Worm (Caenorhabditis elegans): ENCODE measurements around the gene sws-1.

The sws-1 gene

DNA sequence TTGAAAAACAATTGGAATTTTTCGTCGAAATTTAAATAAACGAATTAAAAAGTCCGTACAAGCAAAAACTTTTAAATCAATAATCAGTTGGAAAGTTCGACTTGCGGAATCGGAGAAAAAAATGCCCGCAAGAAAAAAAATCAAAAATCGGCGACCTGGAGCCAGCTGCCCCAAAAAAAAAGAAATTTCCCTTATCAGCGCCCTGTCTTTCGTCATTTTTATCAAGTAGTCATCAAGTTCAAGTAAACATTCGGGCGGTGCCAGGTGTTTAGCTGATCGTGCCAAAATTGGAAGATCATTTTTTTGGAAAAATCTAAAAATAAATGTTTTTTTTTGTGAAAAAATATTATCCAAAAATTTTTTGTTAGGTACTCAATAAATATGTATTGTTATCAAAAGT, 3.0 kb downstream of the sws-1 start:
- TF ChIP-seq T22C8.4 (GFP tag; IDR thresholded peaks at IDR 0.05) = no peak
- TF ChIP-seq flt-1 (GFP tag; IDR thresholded peaks at IDR 0.05) = no peak
- TF ChIP-seq cog-1 (tag; optimal IDR thresholded peaks at IDR 0.05) = no peak
- TF ChIP-seq med-1 (GFP tag; optimal IDR thresholded peaks at IDR 0.05; ENCODE audit: insufficient read depth) = no peak
- TF ChIP-seq ztf-29 (GFP tag; IDR thresholded peaks at IDR 0.05) = no peak
- no peak for TF ChIP-seq klf-2 (GFP tag; conservative IDR thresholded peaks at IDR 0.05)
- TF ChIP-seq ref-1 (GFP tag; conservative IDR thresholded peaks at IDR 0.05) = no peak
- TF ChIP-seq ztf-23 (GFP tag; IDR thresholded peaks at IDR 0.05) = no peak
- no peak for TF ChIP-seq tab-1 (GFP tag; IDR thresholded peaks at IDR 0.05)

DNA sequence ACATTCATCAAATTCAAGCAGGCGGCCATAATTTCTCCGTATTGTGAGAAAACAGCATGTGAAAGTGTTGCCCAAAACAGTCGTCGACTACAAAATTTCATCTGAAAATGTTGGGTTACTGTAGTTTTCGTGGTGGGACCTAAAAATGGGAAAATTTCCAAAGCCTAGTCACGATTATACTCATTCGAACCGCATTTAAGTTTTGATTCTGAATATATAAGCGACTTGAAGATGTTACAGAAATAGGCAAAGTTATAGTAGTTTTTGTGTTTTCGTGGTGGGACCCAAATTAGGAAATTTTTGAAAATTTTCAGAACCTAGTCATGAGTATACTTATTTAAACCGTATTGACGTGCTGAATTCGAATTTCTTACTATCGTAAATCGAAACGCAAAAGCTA, 3.4 kb downstream of the sws-1 start, which contains the start of gene Y39B6A.41:
Gene Y39B6A.41 (minus strand): TSS at position 101 of the 400 bp plus-strand sequence.
- TF ChIP-seq cog-1 (tag; optimal IDR thresholded peaks at IDR 0.05) = no peak
- no peak for TF ChIP-seq tab-1 (GFP tag; IDR thresholded peaks at IDR 0.05)
- no peak for TF ChIP-seq flt-1 (GFP tag; IDR thresholded peaks at IDR 0.05)
- TF ChIP-seq klf-2 (GFP tag; conservative IDR thresholded peaks at IDR 0.05) = no peak
- TF ChIP-seq med-1 (GFP tag; optimal IDR thresholded peaks at IDR 0.05; ENCODE audit: insufficient read depth) = no peak
- no peak for TF ChIP-seq T22C8.4 (GFP tag; IDR thresholded peaks at IDR 0.05)
- TF ChIP-seq ztf-23 (GFP tag; IDR thresholded peaks at IDR 0.05) = no peak
- TF ChIP-seq ref-1 (GFP tag; conservative IDR thresholded peaks at IDR 0.05) = no peak
- no peak for TF ChIP-seq ztf-29 (GFP tag; IDR thresholded peaks at IDR 0.05)

- TF ChIP-seq ztf-23 (GFP tag; IDR thresholded peaks at IDR 0.05) (no peak), T22C8.4 (GFP tag; IDR thresholded peaks at IDR 0.05) (no peak), ref-1 (GFP tag; conservative IDR thresholded peaks at IDR 0.05) (no peak), tab-1 (GFP tag; IDR thresholded peaks at IDR 0.05) (no peak), med-1 (GFP tag; optimal IDR thresholded peaks at IDR 0.05; ENCODE audit: insufficient read depth) (no peak), klf-2 (GFP tag; conservative IDR thresholded peaks at IDR 0.05) (no peak), cog-1 (tag; optimal IDR thresholded peaks at IDR 0.05) (no peak), flt-1 (GFP tag; IDR thresholded peaks at IDR 0.05) (no peak), ztf-29 (GFP tag; IDR thresholded peaks at IDR 0.05) (no peak)
These were observed 4.7 kb downstream of the sws-1 start for ce11 chrV:18976539-18976938.

ce11 chrV:18969590-18970105, 11.6 kb downstream of the sws-1 start, which contains the start of gene Y39B6A.42:
Y39B6A.42 (minus strand) TSS chrV:18969640.
- TF ChIP-seq ztf-23 (GFP tag; IDR thresholded peaks at IDR 0.05) (no peak), flt-1 (GFP tag; IDR thresholded peaks at IDR 0.05) (no peak)

ce11 chrV:18967479-18968056, 13.7 kb downstream of the sws-1 start, which contains the start of gene Y39B6A.43:
Y39B6A.43 (minus strand) TSS chrV:18967829.
- 0 out of 2 replicates have a peak, but pooled peaks have one; percentile 17 for TF ChIP-seq klf-2 (GFP tag; conservative IDR thresholded peaks at IDR 0.05)
- TF ChIP-seq ztf-23 (GFP tag; IDR thresholded peaks at IDR 0.05) = peak; percentile 83
- no peak for TF ChIP-seq med-1 (GFP tag; optimal IDR thresholded peaks at IDR 0.05; ENCODE audit: insufficient read depth)
- peak; percentile 54 for TF ChIP-seq T22C8.4 (GFP tag; IDR thresholded peaks at IDR 0.05)
- no peak for TF ChIP-seq ztf-29 (GFP tag; IDR thresholded peaks at IDR 0.05)
- TF ChIP-seq tab-1 (GFP tag; IDR thresholded peaks at IDR 0.05) = 0 out of 2 replicates have a peak, but pooled peaks have one; percentile 62
- peak; percentile 84 for TF ChIP-seq cog-1 (tag; optimal IDR thresholded peaks at IDR 0.05)
- TF ChIP-seq flt-1 (GFP tag; IDR thresholded peaks at IDR 0.05) = peak; percentile 88

- TF ChIP-seq ref-1 (GFP tag; conservative IDR thresholded peaks at IDR 0.05) = no peak
- no peak for TF ChIP-seq cog-1 (tag; optimal IDR thresholded peaks at IDR 0.05)
- TF ChIP-seq flt-1 (GFP tag; IDR thresholded peaks at IDR 0.05) = no peak
- TF ChIP-seq ztf-23 (GFP tag; IDR thresholded peaks at IDR 0.05) = no peak
- no peak for TF ChIP-seq med-1 (GFP tag; optimal IDR thresholded peaks at IDR 0.05; ENCODE audit: insufficient read depth)
- no peak for TF ChIP-seq ztf-29 (GFP tag; IDR thresholded peaks at IDR 0.05)
- no peak for TF ChIP-seq T22C8.4 (GFP tag; IDR thresholded peaks at IDR 0.05)
- no peak for TF ChIP-seq tab-1 (GFP tag; IDR thresholded peaks at IDR 0.05)
- no peak for TF ChIP-seq klf-2 (GFP tag; conservative IDR thresholded peaks at IDR 0.05)
These were observed 21.2 kb downstream of the sws-1 start, which contains the start of gene ztf-20 for ce11 chrV:18960072-18960471. ztf-20 (minus strand) TSS chrV:18960172.

DNA sequence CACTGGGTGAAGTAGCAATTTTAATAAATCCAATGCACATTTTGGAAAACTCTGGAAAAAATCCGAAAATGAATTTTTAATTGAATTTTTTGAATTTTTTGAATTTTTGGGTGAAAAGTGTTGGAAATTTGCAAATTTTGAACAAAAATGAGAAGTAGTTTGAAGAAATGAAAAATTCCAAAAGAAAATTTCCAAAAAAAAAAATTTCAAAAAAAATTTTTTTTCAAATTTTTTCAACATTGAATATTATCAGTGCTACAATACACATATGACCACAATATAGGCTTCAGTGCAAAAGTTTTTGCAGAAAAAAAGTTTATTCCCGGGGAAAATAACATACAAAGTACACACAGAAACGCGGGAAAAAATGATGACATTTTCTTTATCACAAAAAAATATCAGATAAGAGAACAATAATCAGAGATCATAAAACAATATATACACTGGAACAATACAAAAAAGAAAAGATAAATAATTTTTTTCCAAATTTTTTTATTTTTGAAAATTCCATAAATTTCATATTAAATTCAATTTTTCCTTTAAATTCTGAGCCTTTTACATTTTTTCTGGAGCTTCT, 23.9 kb downstream of the sws-1 start, which contains the start of gene hrg-10:
Gene hrg-10 (minus strand): TSS at position 51 of the 577 bp plus-strand sequence.
- no peak for TF ChIP-seq med-1 (GFP tag; optimal IDR thresholded peaks at IDR 0.05; ENCODE audit: insufficient read depth)
- no peak for TF ChIP-seq cog-1 (tag; optimal IDR thresholded peaks at IDR 0.05)
- no peak for TF ChIP-seq tab-1 (GFP tag; IDR thresholded peaks at IDR 0.05)
- no peak for TF ChIP-seq ref-1 (GFP tag; conservative IDR thresholded peaks at IDR 0.05)
- TF ChIP-seq ztf-29 (GFP tag; IDR thresholded peaks at IDR 0.05) = no peak
- TF ChIP-seq T22C8.4 (GFP tag; IDR thresholded peaks at IDR 0.05) = no peak
- TF ChIP-seq klf-2 (GFP tag; conservative IDR thresholded peaks at IDR 0.05) = no peak

ce11 chrV:18940826-18941225, 40.5 kb downstream of the sws-1 start:
- TF ChIP-seq T22C8.4 (GFP tag; IDR thresholded peaks at IDR 0.05) = peak; percentile 93

DNA sequence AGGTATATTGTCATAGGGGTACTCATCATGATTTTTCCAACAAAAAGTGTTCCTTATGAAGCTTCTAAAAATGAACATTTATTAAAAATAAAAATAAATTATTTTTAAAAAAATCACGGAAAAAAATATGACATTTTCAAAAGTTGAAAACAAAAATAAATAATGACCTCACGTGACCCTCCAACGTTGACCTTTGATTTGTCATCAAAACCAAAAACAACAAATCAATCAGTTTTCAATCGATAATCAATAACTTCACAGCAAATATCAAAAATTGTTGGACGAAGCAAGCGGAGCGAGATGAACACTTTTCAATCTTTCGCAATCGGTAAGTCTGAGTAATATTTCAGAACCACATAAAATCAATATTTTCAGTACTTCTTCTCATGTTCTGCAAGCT, 40.9 kb downstream of the sws-1 start, which contains the start of gene Y80D3A.8:
Gene Y80D3A.8 (plus strand): TSS at position 301 of the 400 bp plus-strand sequence.
- TF ChIP-seq cog-1 (tag; optimal IDR thresholded peaks at IDR 0.05) (no peak), ztf-29 (GFP tag; IDR thresholded peaks at IDR 0.05) (no peak), ztf-23 (GFP tag; IDR thresholded peaks at IDR 0.05) (no peak), flt-1 (GFP tag; IDR thresholded peaks at IDR 0.05) (no peak), klf-2 (GFP tag; conservative IDR thresholded peaks at IDR 0.05) (no peak), tab-1 (GFP tag; IDR thresholded peaks at IDR 0.05) (no peak), T22C8.4 (GFP tag; IDR thresholded peaks at IDR 0.05) (no peak), med-1 (GFP tag; optimal IDR thresholded peaks at IDR 0.05; ENCODE audit: insufficient read depth) (no peak), ref-1 (GFP tag; conservative IDR thresholded peaks at IDR 0.05) (no peak)

Data from whole organism, midembryonic.